Worm (Caenorhabditis elegans) whole organism, young adult: Measurements from ENCODE around the gene C12D5.3.

Source experiments
- F10E7.11 ChIP-seq: sonication (generic microtip); optimal IDR thresholded peaks from 2 replicates; lab custom pipeline; 2017; ENCODE audit warnings: mild to moderate bottlenecking, missing genetic modification characterization, moderate library complexity, missing compliant biosample characterization
- F55B11.4 ChIP-seq: sonication (generic microtip); optimal IDR thresholded peaks from 2 replicates; lab custom pipeline; 2016; ENCODE audit warnings: missing compliant biosample characterization, missing genetic modification characterization, borderline replicate concordance; ENCODE audit not compliant: insufficient read depth
- Y53F4B.3 ChIP-seq: fragments of 200-800 bp; sonication (Bioruptor generic); IDR thresholded peaks from 2 replicates; pipeline ENCODE4 v1.3.6; 2022; ENCODE audit warnings: missing genetic modification reagents, missing genetic modification characterization, missing compliant biosample characterization
- dpl-1 ChIP-seq: fragments of 150-350 bp; optimal IDR thresholded peaks from 2 replicates; lab custom pipeline; 2014; ENCODE audit warnings: missing biosample characterization, missing genetic modification reagents, missing genetic modification characterization
- egl-44 ChIP-seq: fragments of 200-800 bp; sonication (Bioruptor generic); IDR thresholded peaks from 2 replicates; pipeline ENCODE4 v1.3.6; 2022; ENCODE audit warnings: missing genetic modification reagents, missing genetic modification characterization, missing compliant biosample characterization
- gei-17 ChIP-seq: fragments of 200-800 bp; sonication (Bioruptor generic); optimal IDR thresholded peaks from 2 replicates; lab custom pipeline; 2018; ENCODE audit warnings: mild to moderate bottlenecking, missing genetic modification characterization, missing compliant biosample characterization
- mes-4 ChIP-seq: sonication (generic microtip); optimal IDR thresholded peaks from 2 replicates; lab custom pipeline; 2016; ENCODE audit warnings: missing genotype, missing genetic modification characterization, missing compliant biosample characterization
- pha-4 ChIP-seq: fragments of 150-350 bp; sonication (generic microtip); optimal IDR thresholded peaks from 2 replicates; lab custom pipeline; 2014; ENCODE audit warnings: missing biosample characterization, missing genetic modification reagents, missing genetic modification characterization
- repo-1 ChIP-seq: sonication (generic microtip); optimal IDR thresholded peaks from 2 replicates; lab custom pipeline; 2017; ENCODE audit warnings: mild to moderate bottlenecking, missing genetic modification characterization, missing compliant biosample characterization
- sea-2 ChIP-seq: fragments of 200-800 bp; sonication (Bioruptor generic); IDR thresholded peaks from 2 replicates; pipeline ENCODE4 v1.3.6; 2022; ENCODE audit warnings: missing genetic modification characterization, missing compliant biosample characterization
- snpc-4 ChIP-seq, 5 experiments: fragments of 150-350 bp in 1 of 5; sonication (generic microtip) in 4 of 5; optimal IDR thresholded peaks; 2 replicates each; lab custom pipeline; 2014 to 2018; ENCODE audit warnings: missing genetic modification characterization in 5 of 5, missing biosample characterization in 3 of 5, antibody characterized with exemption in 2 of 5, mild to moderate bottlenecking in 2 of 5, missing compliant biosample characterization in 2 of 5, missing genotype in 2 of 5, moderate library complexity in 2 of 5, missing genetic modification reagents in 1 of 5
- xnd-1 ChIP-seq: sonication (generic microtip); optimal IDR thresholded peaks from 2 replicates; lab custom pipeline; 2016; ENCODE audit warnings: missing genotype, missing genetic modification reagents, missing genetic modification characterization, missing compliant biosample characterization
- ztf-22 ChIP-seq: fragments of 200-800 bp; sonication (Bioruptor generic); optimal IDR thresholded peaks from 2 replicates; lab custom pipeline; 2018; ENCODE audit warnings: mild to moderate bottlenecking, missing genetic modification characterization, moderate library complexity, missing compliant biosample characterization

- TF ChIP-seq gei-17 (GFP tag; lab: Kevin White, UChicago) (no peak), pha-4 (tag; lab: Kevin White, UChicago) (no peak), egl-44 (no peak), sea-2 (GFP tag; lab: Robert Waterston, UW) (no peak), ztf-22 (GFP tag; lab: Kevin White, UChicago) (no peak), F10E7.11 (tag; lab: Kevin White, UChicago) (no peak), snpc-4 (GFP tag; optimal IDR thresholded peaks at IDR 0.05; lab: Kevin White, UChicago) (no peak), snpc-4 (tag; optimal IDR thresholded peaks at IDR 0.05; lab: Kevin White, UChicago) (no peak), repo-1 (tag; lab: Kevin White, UChicago) (no peak), dpl-1 (no peak), mes-4 (no peak), Y53F4B.3 (no peak), xnd-1 (no peak), F55B11.4 (no peak)
These were observed 40.5 kb upstream of the C12D5.3 start, which contains the start of gene srd-29 for ce11 chrV:7635469-7635868.
